Worm (Caenorhabditis elegans) whole organism, L4 larva: ENCODE measurements around the gene scly-1.

ENCODE experiments used
- T20F7.1 ChIP-seq: fragments of 200-800 bp; sonication (Bioruptor generic); optimal IDR thresholded peaks from 2 replicates; lab custom pipeline; 2018; ENCODE audit warnings: mild to moderate bottlenecking, missing genetic modification characterization, missing compliant biosample characterization
- Y48G9A.11 ChIP-seq: fragments of 200-800 bp; sonication (Bioruptor generic); IDR thresholded peaks from 2 replicates; pipeline ENCODE4 v1.3.6; 2022; ENCODE audit warnings: missing genetic modification reagents, missing genetic modification characterization, missing compliant biosample characterization
- Y5F2A.4 ChIP-seq: fragments of 200-800 bp; sonication (Bioruptor generic); optimal IDR thresholded peaks from 2 replicates; lab custom pipeline; 2018; ENCODE audit warnings: mild to moderate bottlenecking, missing genetic modification characterization, missing compliant biosample characterization
- ZK337.2 ChIP-seq: fragments of 200-800 bp; sonication (Bioruptor generic); IDR thresholded peaks from 2 replicates; pipeline ENCODE4 v1.3.6; 2022; ENCODE audit warnings: missing genetic modification reagents, missing genetic modification characterization, missing compliant biosample characterization
- aha-1 ChIP-seq: fragments of 150-350 bp; peaks from one replicate; lab custom pipeline; 2014; ENCODE audit warnings: missing biosample characterization, missing genetic modification characterization
- aly-2 ChIP-seq: sonication (generic microtip); optimal IDR thresholded peaks from 2 replicates; lab custom pipeline; 2018; ENCODE audit warnings: missing biosample characterization, missing genetic modification characterization
- arid-1 ChIP-seq: fragments of 200-800 bp; sonication (Bioruptor generic); conservative IDR thresholded peaks from 2 replicates; pipeline ENCODE4 v1.3.6; 2022; ENCODE audit warnings: missing genetic modification reagents, missing genetic modification characterization, missing compliant biosample characterization
- attf-4 ChIP-seq: sonication (generic microtip); optimal IDR thresholded peaks from 3 replicates; lab custom pipeline; 2017; ENCODE audit warnings: missing biosample characterization, missing genetic modification characterization
- ceh-20 ChIP-seq: fragments of 200-800 bp; sonication (Bioruptor generic); IDR thresholded peaks from 2 replicates; pipeline ENCODE4 v1.3.6; 2022; ENCODE audit warnings: missing genetic modification reagents, missing genetic modification characterization, missing compliant biosample characterization
- ceh-32 ChIP-seq: sonication (generic microtip); optimal IDR thresholded peaks from 2 replicates; lab custom pipeline; 2016; ENCODE audit warnings: mild to moderate bottlenecking, missing genetic modification characterization, missing compliant biosample characterization; ENCODE audit not compliant: poor library complexity
- ceh-62 ChIP-seq: sonication (generic microtip); optimal IDR thresholded peaks from 2 replicates; lab custom pipeline; 2017; ENCODE audit warnings: missing biosample characterization, missing genetic modification characterization
- ctbp-1 ChIP-seq: fragments of 200-800 bp; sonication (Bioruptor generic); IDR thresholded peaks from 2 replicates; pipeline ENCODE4 v1.3.6; 2022; ENCODE audit warnings: missing genetic modification reagents, missing genetic modification characterization, missing compliant biosample characterization
- daf-16 ChIP-seq, 3 experiments: sonication (generic microtip); optimal IDR thresholded peaks; 2 replicates each; lab custom pipeline; 2016 to 2017; ENCODE audit warnings: missing genetic modification characterization in 3 of 3, missing genetic modification reagents in 3 of 3, mild to moderate bottlenecking in 2 of 3, missing compliant biosample characterization in 2 of 3, missing biosample characterization in 1 of 3, moderate library complexity in 1 of 3
- daf-19 ChIP-seq: fragments of 200-800 bp; sonication (Bioruptor generic); conservative IDR thresholded peaks from 2 replicates; pipeline ENCODE4 v1.3.6; 2022; ENCODE audit warnings: missing genetic modification characterization, missing compliant biosample characterization
- dmd-9 ChIP-seq: fragments of 200-800 bp; sonication (Bioruptor generic); IDR thresholded peaks from 2 replicates; pipeline ENCODE4 v1.3.6; 2022; ENCODE audit warnings: missing genetic modification reagents, missing genetic modification characterization, missing compliant biosample characterization
- duxl-1 ChIP-seq: sonication (generic microtip); optimal IDR thresholded peaks from 2 replicates; lab custom pipeline; 2016; ENCODE audit warnings: mild to moderate bottlenecking, missing genetic modification characterization, moderate library complexity, missing compliant biosample characterization; ENCODE audit not compliant: poor library complexity
- egl-43 ChIP-seq: fragments of 200-800 bp; sonication (Bioruptor generic); IDR thresholded peaks from 2 replicates; pipeline ENCODE4 v1.3.6; 2022; ENCODE audit warnings: missing genetic modification reagents, missing genetic modification characterization, missing compliant biosample characterization
- hif-1 ChIP-seq, 2 experiments: sonication (generic microtip); optimal IDR thresholded peaks; 2 replicates each; lab custom pipeline; 2016 to 2017; ENCODE audit warnings: missing compliant biosample characterization in 2 of 2, missing genetic modification characterization in 2 of 2, missing genetic modification reagents in 2 of 2, missing genotype in 2 of 2, mild to moderate bottlenecking in 1 of 2
- hmg-1.1 ChIP-seq: fragments of 200-800 bp; sonication (Bioruptor generic); IDR thresholded peaks from 2 replicates; pipeline ENCODE4 v1.3.6; 2022; ENCODE audit warnings: missing genetic modification reagents, missing genetic modification characterization, missing compliant biosample characterization
- lin-1 ChIP-seq: fragments of 200-800 bp; sonication (Bioruptor generic); IDR thresholded peaks from 2 replicates; pipeline ENCODE4 v1.3.6; 2022; ENCODE audit warnings: missing genetic modification reagents, missing genetic modification characterization, missing compliant biosample characterization
- lin-38 ChIP-seq: fragments of 200-800 bp; sonication (Bioruptor generic); IDR thresholded peaks from 2 replicates; pipeline ENCODE4 v1.3.6; 2022; ENCODE audit warnings: missing genetic modification reagents, missing genetic modification characterization, missing compliant biosample characterization
- lsy-2 ChIP-seq, 2 experiments: fragments of 150-350 bp in 1 of 2; sonication (generic microtip) in 1 of 2; optimal IDR thresholded peaks; 2 replicates each; lab custom pipeline; 2014 to 2017; ENCODE audit warnings: missing biosample characterization in 2 of 2, missing genetic modification characterization in 2 of 2
- mes-2 ChIP-seq: sonication (generic microtip); optimal IDR thresholded peaks from 2 replicates; lab custom pipeline; 2016; ENCODE audit warnings: missing genotype, mild to moderate bottlenecking, missing genetic modification characterization, missing compliant biosample characterization; ENCODE audit not compliant: poor library complexity, severe bottlenecking
- nhr-10 ChIP-seq: fragments of 150-350 bp; optimal IDR thresholded peaks from 2 replicates; lab custom pipeline; 2014; ENCODE audit warnings: missing biosample characterization, missing genetic modification characterization
- nhr-102 ChIP-seq: sonication (generic microtip); optimal IDR thresholded peaks from 2 replicates; lab custom pipeline; 2016; ENCODE audit warnings: mild to moderate bottlenecking, missing genetic modification characterization, moderate library complexity, missing compliant biosample characterization
- nhr-11 ChIP-seq: fragments of 150-350 bp; optimal IDR thresholded peaks from 2 replicates; lab custom pipeline; 2014; ENCODE audit warnings: missing biosample characterization, missing genetic modification characterization
- nhr-237 ChIP-seq: sonication (generic microtip); optimal IDR thresholded peaks from 2 replicates; lab custom pipeline; 2017; ENCODE audit warnings: missing biosample characterization, missing genetic modification characterization
- nhr-28 ChIP-seq: fragments of 150-350 bp; optimal IDR thresholded peaks from 2 replicates; lab custom pipeline; 2014; ENCODE audit warnings: missing biosample characterization, missing genetic modification characterization
- nhr-42 ChIP-seq: fragments of 200-800 bp; sonication (Bioruptor generic); IDR thresholded peaks from 2 replicates; pipeline ENCODE4 v1.3.6; 2022; ENCODE audit warnings: missing genetic modification characterization, missing compliant biosample characterization
- nhr-6 ChIP-seq: fragments of 150-350 bp; optimal IDR thresholded peaks from 2 replicates; lab custom pipeline; 2014; ENCODE audit warnings: missing biosample characterization, missing genetic modification characterization
- nhr-76 ChIP-seq: fragments of 150-350 bp; optimal IDR thresholded peaks from 2 replicates; lab custom pipeline; 2014; ENCODE audit warnings: missing biosample characterization, missing genetic modification characterization
- sdz-12 ChIP-seq: fragments of 200-800 bp; sonication (Bioruptor generic); optimal IDR thresholded peaks from 2 replicates; lab custom pipeline; 2018; ENCODE audit warnings: mild to moderate bottlenecking, missing genetic modification characterization, missing compliant biosample characterization
- skn-1 ChIP-seq: fragments of 150-350 bp; optimal IDR thresholded peaks from 2 replicates; lab custom pipeline; 2014; ENCODE audit warnings: missing biosample characterization, missing genetic modification characterization
- snpc-1.2 ChIP-seq: fragments of 200-800 bp; sonication (Bioruptor generic); IDR thresholded peaks from 2 replicates; pipeline ENCODE4 v1.3.6; 2022; ENCODE audit warnings: missing genetic modification reagents, missing genetic modification characterization, missing compliant biosample characterization
- spr-3 ChIP-seq: fragments of 200-800 bp; sonication (Bioruptor generic); optimal IDR thresholded peaks from 2 replicates; lab custom pipeline; 2018; ENCODE audit warnings: mild to moderate bottlenecking, missing genetic modification characterization, missing compliant biosample characterization
- tra-1 ChIP-seq: fragments of 200-800 bp; sonication (Bioruptor generic); IDR thresholded peaks from 2 replicates; pipeline ENCODE4 v1.3.6; 2022; ENCODE audit warnings: missing genetic modification reagents, missing genetic modification characterization, missing compliant biosample characterization
- unc-62 ChIP-seq, 3 experiments: fragments of 150-350 bp in 1 of 3; sonication (generic microtip); optimal IDR thresholded peaks in 2 of 3; peaks in 1 of 3; 1 replicate in 1 of 3; 2 replicates in 2 of 3; lab custom pipeline; 2014 to 2017; ENCODE audit warnings: missing biosample characterization in 3 of 3, missing genetic modification characterization in 3 of 3, missing genetic modification reagents in 3 of 3, missing genotype in 1 of 3
- vab-7 ChIP-seq: fragments of 200-800 bp; sonication (Bioruptor generic); IDR thresholded peaks from 2 replicates; pipeline ENCODE4 v1.3.6; 2022; ENCODE audit warnings: missing genetic modification reagents, missing genetic modification characterization, missing compliant biosample characterization

scly-1 gene

ce11 chrII:6311888-6312287 lies 31.0 kb upstream of the scly-1 start:
- TF ChIP-seq spr-3 (no peak), aha-1 (peak; percentile 70)

- TF ChIP-seq unc-62 (GFP tag; optimal IDR thresholded peaks at IDR 0.05 in 1 of 2; lab: Kevin White, UChicago), result peak in 1 of 2 experiments; percentile 44
- no peak for TF ChIP-seq unc-62 (tag; optimal IDR thresholded peaks at IDR 0.05; lab: Kevin White, UChicago)
- TF ChIP-seq duxl-1, result no peak
- TF ChIP-seq, all 104 proteins: peak for 1
Measured at ce11 chrII:6311459-6311858, 30.6 kb upstream of the scly-1 start.

DNA sequence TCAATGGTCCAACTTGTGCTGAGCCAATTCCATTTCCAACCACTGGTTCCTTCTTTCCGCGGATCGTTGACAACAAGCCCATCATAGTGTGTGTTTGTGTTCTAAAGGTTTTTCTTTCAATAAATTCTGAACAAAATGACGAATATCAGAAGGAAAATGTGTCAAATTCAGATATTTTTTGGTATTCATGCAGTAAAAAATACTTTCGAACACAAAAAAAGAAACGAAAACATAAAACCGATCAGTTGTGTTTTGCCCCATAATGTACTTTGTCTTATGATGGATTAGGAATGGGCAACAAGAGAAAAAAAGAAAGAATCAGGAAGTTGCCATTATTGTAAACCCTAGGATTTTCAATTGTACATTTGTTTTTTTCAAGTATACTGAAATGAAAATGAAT lies 28.3 kb upstream of the scly-1 start, which contains the start of gene glb-10:
TSS of gene glb-10 (minus strand) at position 101 of the 400 bp plus-strand sequence.
- no peak for TF ChIP-seq dmd-9 (GFP tag; lab: Robert Waterston, UW)
- peak; percentile 80 for TF ChIP-seq aha-1
- TF ChIP-seq lin-1 (GFP tag; lab: Robert Waterston, UW), result no peak

- TF ChIP-seq snpc-1.2 (GFP tag; lab: Robert Waterston, UW), result no peak
- no peak for TF ChIP-seq nhr-6 (tag; lab: Kevin White, UChicago)
- no peak for TF ChIP-seq lsy-2 (tag; optimal IDR thresholded peaks at IDR 0.05; lab: Kevin White, UChicago)
- TF ChIP-seq nhr-237 (tag; lab: Kevin White, UChicago), result no peak
- TF ChIP-seq sdz-12 (GFP tag; lab: Kevin White, UChicago), result no peak
- no peak for TF ChIP-seq ZK337.2 (GFP tag; lab: Robert Waterston, UW)
- no peak for TF ChIP-seq ctbp-1
- no peak for TF ChIP-seq T20F7.1 (GFP tag; lab: Kevin White, UChicago)
- no peak for TF ChIP-seq Y5F2A.4 (GFP tag; lab: Kevin White, UChicago)
- no peak for TF ChIP-seq attf-4 (tag; lab: Kevin White, UChicago)
- TF ChIP-seq hmg-1.1 (GFP tag; lab: Robert Waterston, UW), result no peak
- TF ChIP-seq tra-1 (GFP tag; lab: Robert Waterston, UW), result no peak
- TF ChIP-seq skn-1 (tag; lab: Kevin White, UChicago), result no peak
- TF ChIP-seq nhr-10 (tag; lab: Kevin White, UChicago), result no peak
- no peak for TF ChIP-seq ceh-62
- TF ChIP-seq vab-7 (GFP tag; lab: Robert Waterston, UW), result no peak
- TF ChIP-seq aly-2 (tag; lab: Kevin White, UChicago), result no peak
- no peak for TF ChIP-seq ceh-20
- TF ChIP-seq nhr-42, result no peak
Measured at ce11 chrII:6306125-6306524, 25.2 kb upstream of the scly-1 start, which contains the start of gene C29F5.8. Gene C29F5.8, plus strand, starts transcription at chrII:6306425.

ce11 chrII:6303209-6303740 lies 22.4 kb upstream of the scly-1 start, which contains the start of gene C29F5.1:
Gene C29F5.1, plus strand, starts transcription at chrII:6303525.
- peak; percentile 4 for TF ChIP-seq nhr-28 (tag; lab: Kevin White, UChicago)
- peak; percentile 36 for TF ChIP-seq nhr-11 (tag; lab: Kevin White, UChicago)
- peak in 1 of 2 experiments; percentile 18 for TF ChIP-seq daf-16 (GFP tag; optimal IDR thresholded peaks at IDR 0.05; lab: Kevin White, UChicago)
- TF ChIP-seq daf-16 (tag; optimal IDR thresholded peaks at IDR 0.05; lab: Kevin White, UChicago), result no peak
- no peak for TF ChIP-seq dmd-9 (GFP tag; lab: Robert Waterston, UW)
- TF ChIP-seq snpc-1.2 (GFP tag; lab: Robert Waterston, UW), result no peak
- TF ChIP-seq hif-1 (tag; optimal IDR thresholded peaks at IDR 0.05; lab: Kevin White, UChicago), result no peak
- no peak for TF ChIP-seq nhr-76 (tag; lab: Kevin White, UChicago)
- TF ChIP-seq ZK337.2 (GFP tag; lab: Robert Waterston, UW), result 0 out of 2 replicates have a peak, but pooled peaks have one; percentile 41

DNA sequence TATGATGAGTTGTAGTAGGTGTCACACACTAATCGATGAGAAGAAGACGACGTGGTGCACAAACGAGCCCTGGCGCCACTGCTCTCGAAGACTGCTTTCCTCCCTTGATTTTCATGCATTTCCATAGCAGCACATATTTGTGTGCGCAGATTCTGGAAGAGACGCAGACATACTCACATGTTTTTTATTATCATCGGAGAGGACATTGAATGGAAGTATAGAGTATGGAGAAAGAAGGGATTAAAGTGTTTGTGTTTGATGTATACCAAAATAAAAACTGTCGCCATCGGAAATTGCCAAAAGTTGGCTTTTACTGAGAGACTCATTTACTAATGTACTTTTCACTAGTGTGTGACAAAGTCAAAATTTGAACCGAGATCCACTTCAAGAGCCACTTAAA lies 13.4 kb upstream of the scly-1 start, which contains the start of gene mps-1:
TSS of gene mps-1 (minus strand) at position 101 of the 400 bp plus-strand sequence.
- no peak for TF ChIP-seq Y48G9A.11
- no peak for TF ChIP-seq T20F7.1 (GFP tag; lab: Kevin White, UChicago)
- no peak for TF ChIP-seq snpc-1.2 (GFP tag; lab: Robert Waterston, UW)
- no peak for TF ChIP-seq nhr-42
- no peak for TF ChIP-seq egl-43 (GFP tag; lab: Robert Waterston, UW)
- no peak for TF ChIP-seq lin-38 (GFP tag; lab: Robert Waterston, UW)
- TF ChIP-seq aly-2 (tag; lab: Kevin White, UChicago), result no peak
- no peak for TF ChIP-seq ctbp-1
- no peak for TF ChIP-seq arid-1 (GFP tag; lab: Robert Waterston, UW)
- no peak for TF ChIP-seq mes-2 (tag; lab: Kevin White, UChicago)
- TF ChIP-seq nhr-102, result no peak
- no peak for TF ChIP-seq ceh-32 (tag; lab: Kevin White, UChicago)
- TF ChIP-seq daf-19, result no peak
